Worm (Caenorhabditis elegans): Measurements from ENCODE around the gene pac-1.

pac-1 gene

DNA sequence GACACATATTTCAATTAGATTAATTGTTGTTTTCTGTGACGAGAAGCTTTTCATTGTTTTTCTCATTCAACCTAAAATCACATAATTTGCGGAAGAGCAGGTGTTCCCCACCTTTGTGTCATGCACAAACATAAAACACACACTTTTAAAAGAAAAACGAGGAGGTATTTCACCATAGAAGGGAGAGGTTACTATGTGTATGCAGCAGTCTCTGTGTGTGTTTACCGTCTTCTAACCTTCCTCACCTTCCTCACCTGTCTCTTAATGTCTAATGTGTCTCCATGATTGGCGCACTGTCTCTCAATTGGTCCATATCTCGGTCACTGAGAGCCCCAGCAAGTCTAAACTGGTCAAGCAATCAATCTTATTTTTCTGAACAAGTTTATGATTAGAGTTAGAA lies 11.5 kb downstream of the pac-1 start:
- TF ChIP-seq cebp-1 (GFP tag; IDR thresholded peaks at IDR 0.05) (no peak), cebp-1 (tag; optimal IDR thresholded peaks at IDR 0.05) (peak; percentile 15), ceh-27 (GFP tag; optimal IDR thresholded peaks at IDR 0.05) (no peak)

DNA sequence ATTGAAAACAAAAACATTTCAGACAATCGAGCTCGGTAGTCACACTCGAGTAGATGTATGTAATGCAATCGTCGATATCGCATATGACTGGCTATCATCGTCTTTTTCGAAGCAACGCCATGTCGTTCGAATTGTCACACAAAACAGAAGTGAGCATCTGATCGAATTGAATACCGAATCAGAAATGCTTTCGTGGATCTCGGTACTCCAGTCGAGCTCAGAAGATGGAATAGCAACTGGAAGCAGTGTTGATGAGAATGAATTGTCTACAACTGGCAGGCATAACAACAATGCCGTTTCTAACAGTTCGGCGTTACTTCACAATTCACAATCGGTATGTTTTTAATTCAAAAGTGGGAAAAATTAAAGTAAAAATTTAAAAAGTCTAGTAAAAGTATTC lies 14.4 kb downstream of the pac-1 start:
- TF ChIP-seq repo-1 (tag; optimal IDR thresholded peaks at IDR 0.05) (no peak), madf-3 (GFP tag; IDR thresholded peaks at IDR 0.05) (0 out of 2 replicates have a peak, but pooled peaks have one; percentile 52)

DNA sequence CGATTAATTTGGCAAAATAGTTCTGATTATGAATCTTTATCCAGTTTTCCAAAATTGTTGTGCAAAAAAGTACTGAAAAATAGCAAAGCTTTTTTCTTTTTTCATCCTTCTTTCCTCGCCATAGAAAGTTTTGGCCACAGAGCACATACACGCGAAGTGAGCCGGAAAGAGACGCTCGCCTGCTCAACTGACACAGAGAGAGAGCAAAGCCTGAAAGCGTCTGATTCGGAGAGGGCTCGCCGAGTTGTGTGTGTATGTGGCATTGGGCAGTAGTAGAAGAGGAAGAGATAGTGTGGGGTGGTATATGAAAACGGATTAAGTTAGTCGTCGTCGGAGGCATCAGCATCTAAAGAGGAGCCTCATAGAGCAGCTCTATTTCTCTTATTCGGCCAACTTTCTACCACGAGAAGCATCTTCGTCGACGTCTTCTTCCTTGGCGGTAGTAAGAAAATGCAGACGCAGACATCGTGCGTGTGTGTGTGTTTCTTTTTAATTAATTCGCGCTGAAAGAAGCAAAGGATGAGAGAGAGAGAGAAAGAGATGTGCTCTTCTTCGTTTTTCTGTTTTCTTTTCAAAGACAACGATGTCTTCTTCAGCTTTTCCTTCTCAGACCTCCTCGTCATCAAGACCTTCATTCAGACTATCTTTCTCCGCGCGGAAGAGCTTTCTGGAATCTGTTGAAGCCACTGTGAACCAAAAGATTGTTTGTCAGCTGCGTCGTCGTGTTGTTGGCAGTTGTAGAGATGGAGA lies 15.0 kb downstream of the pac-1 start:
- TF ChIP-seq chd-7 (tag; optimal IDR thresholded peaks at IDR 0.05) (peak; percentile 14), tlf-1 (GFP tag; optimal IDR thresholded peaks at IDR 0.05) (no peak), hmg-1.2 (GFP tag; IDR thresholded peaks at IDR 0.05) (0 out of 2 replicates have a peak, but pooled peaks have one; percentile 4), Y56A3A.18 (GFP tag; IDR thresholded peaks at IDR 0.05) (no peak), dox-1 (GFP tag; IDR thresholded peaks at IDR 0.05) (0 out of 2 replicates have a peak, but pooled peaks have one; percentile 8), madf-6 (GFP tag; IDR thresholded peaks at IDR 0.05) (0 out of 2 replicates have a peak, but pooled peaks have one; percentile 23), zfh-2 (GFP tag; conservative IDR thresholded peaks at IDR 0.05) (0 out of 2 replicates have a peak, but pooled peaks have one; percentile 19)

DNA sequence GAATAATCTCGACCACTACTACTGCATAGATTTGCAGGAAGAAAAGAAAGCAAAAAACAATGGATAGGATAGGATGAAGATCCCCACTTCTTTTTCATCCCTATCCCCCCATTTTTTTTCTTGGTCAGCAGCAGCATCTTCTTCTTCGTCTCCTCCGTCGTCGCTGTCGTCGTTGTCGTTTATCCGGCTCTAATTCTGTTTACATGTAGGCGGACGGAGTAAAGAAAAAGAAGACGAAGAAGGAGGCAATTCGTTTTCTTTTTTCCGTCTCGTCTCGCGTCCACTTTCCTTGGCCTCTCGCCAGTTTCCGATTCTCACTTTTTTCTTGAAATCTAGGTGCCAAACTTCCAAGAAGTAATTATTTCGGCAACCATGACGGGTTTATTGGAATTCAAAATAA lies 16.9 kb downstream of the pac-1 start:
- no peak for TF ChIP-seq F10E7.11 (tag; optimal IDR thresholded peaks at IDR 0.05)
- TF ChIP-seq snpc-1.1 (tag; optimal IDR thresholded peaks at IDR 0.05; ENCODE audit: insufficient read depth): no peak
- TF ChIP-seq akir-1 (GFP tag; optimal IDR thresholded peaks at IDR 0.05): no peak
- no peak for TF ChIP-seq ceh-40 (GFP tag; IDR thresholded peaks at IDR 0.05)
- no peak for TF ChIP-seq tlf-1 (GFP tag; optimal IDR thresholded peaks at IDR 0.05)
- TF ChIP-seq let-607 (tag; optimal IDR thresholded peaks at IDR 0.05): no peak
- TF ChIP-seq sea-2 (GFP tag; IDR thresholded peaks at IDR 0.05): no peak
- TF ChIP-seq hmg-20 (GFP tag; IDR thresholded peaks at IDR 0.05): no peak
- no peak for TF ChIP-seq hrde-1 (tag; optimal IDR thresholded peaks at IDR 0.05; ENCODE audit: borderline replicate concordance)
- no peak for TF ChIP-seq T07F8.4 (tag; optimal IDR thresholded peaks at IDR 0.05)
- no peak for TF ChIP-seq chd-7 (tag; optimal IDR thresholded peaks at IDR 0.05)
- no peak for TF ChIP-seq zim-3 (tag; optimal IDR thresholded peaks at IDR 0.05)
- TF ChIP-seq F55B11.4 (tag; optimal IDR thresholded peaks at IDR 0.05; ENCODE audit: borderline replicate concordance, insufficient read depth): no peak
- no peak for TF ChIP-seq mxl-1 (tag; optimal IDR thresholded peaks at IDR 0.05)
- no peak for TF ChIP-seq dpl-1 (GFP tag; optimal IDR thresholded peaks at IDR 0.05)
- no peak for TF ChIP-seq B0019.2 (GFP tag; conservative IDR thresholded peaks at IDR 0.05)
- TF ChIP-seq egl-18 (GFP tag; IDR thresholded peaks at IDR 0.05): no peak
- TF ChIP-seq rec-8 (tag; optimal IDR thresholded peaks at IDR 0.05): no peak
- no peak for TF ChIP-seq dpff-1 (tag; optimal IDR thresholded peaks at IDR 0.05)

DNA sequence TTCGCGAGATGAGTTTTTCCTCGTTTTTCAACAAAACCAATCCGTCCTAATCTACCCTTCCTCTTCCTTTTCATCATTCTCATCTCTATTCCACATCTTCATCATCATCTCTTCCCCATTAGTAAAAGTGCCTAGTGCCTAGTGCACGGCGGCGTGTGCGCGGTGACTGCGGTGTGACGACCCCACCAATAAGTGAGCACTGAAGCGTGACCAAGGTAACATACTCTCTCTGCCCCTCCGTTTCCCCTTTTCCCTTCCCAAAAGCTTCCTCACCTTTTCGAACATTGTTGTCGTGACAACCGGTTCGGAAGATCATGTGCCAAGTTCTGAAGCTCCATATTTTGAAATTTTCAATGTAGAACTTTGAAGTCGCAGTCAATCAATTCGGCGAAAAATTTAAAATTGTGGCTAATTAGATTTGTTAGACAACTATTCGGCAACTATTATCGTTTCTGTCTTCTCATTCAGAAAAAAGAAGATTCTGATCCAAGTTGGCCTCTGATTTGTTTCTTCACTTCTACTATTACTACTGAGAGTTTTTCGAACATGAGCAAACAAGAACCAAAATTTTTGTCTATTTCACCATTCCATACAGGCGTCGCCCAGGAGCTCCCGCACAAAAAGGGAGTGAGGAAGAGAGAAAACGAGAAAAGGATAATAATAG lies 17.6 kb downstream of the pac-1 start:
- no peak for TF ChIP-seq rec-8 (tag; optimal IDR thresholded peaks at IDR 0.05)
- TF ChIP-seq attf-3 (GFP tag; conservative IDR thresholded peaks at IDR 0.05): no peak
- no peak for TF ChIP-seq K11D2.4 (GFP tag; IDR thresholded peaks at IDR 0.05)
- TF ChIP-seq nhr-120 (GFP tag; IDR thresholded peaks at IDR 0.05): no peak
- TF ChIP-seq nhr-179 (tag; optimal IDR thresholded peaks at IDR 0.05): no peak
- TF ChIP-seq D2030.7 (GFP tag; IDR thresholded peaks at IDR 0.05): no peak
- TF ChIP-seq hrde-1 (tag; optimal IDR thresholded peaks at IDR 0.05; ENCODE audit: borderline replicate concordance): no peak
- no peak for TF ChIP-seq snpc-3.4 (tag; optimal IDR thresholded peaks at IDR 0.05)
- TF ChIP-seq F49E8.2 (tag; optimal IDR thresholded peaks at IDR 0.05; ENCODE audit: insufficient read depth): no peak
- TF ChIP-seq Y56A3A.18 (GFP tag; IDR thresholded peaks at IDR 0.05): no peak

Data from whole organism, young adult.